Worm (Caenorhabditis elegans): ENCODE results near the gene srxa-11.

Gene srxa-11

DNA sequence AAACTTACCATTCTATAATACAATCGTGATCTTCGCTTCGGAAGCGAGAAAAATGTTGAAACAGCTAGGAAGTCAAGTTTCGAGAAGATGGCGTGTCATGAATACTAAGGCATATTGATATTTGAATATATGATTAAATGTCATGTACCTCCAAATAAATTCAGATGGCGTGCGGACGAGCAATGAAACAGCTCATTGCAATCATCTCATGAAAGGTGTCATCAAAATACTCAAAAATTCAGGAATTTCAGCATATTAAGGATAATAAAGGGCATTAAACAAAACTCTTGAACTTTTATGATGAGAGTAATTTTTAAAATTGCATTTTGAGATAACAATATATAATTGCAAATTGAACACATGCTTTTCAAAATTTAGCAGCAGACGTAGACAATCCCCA lies 8.6 kb upstream of the srxa-11 start, which contains the start of gene gcy-32:
gcy-32 (minus strand) TSS at position 101 of the 400 bp plus-strand sequence.
- TF ChIP-seq ztf-1 (GFP tag; conservative IDR thresholded peaks at IDR 0.05) (no peak), elt-1 (tag; optimal IDR thresholded peaks at IDR 0.05) (no peak), ZK546.5 (tag; optimal IDR thresholded peaks at IDR 0.05) (no peak), C34F6.9 (tag; optimal IDR thresholded peaks at IDR 0.05) (no peak), sma-3 (GFP tag; optimal IDR thresholded peaks at IDR 0.05) (no peak), aly-2 (tag; optimal IDR thresholded peaks at IDR 0.05) (no peak), nhr-21 (tag; optimal IDR thresholded peaks at IDR 0.05) (no peak), sma-9 (GFP tag; optimal IDR thresholded peaks at IDR 0.05) (no peak), sma-9 (tag; optimal IDR thresholded peaks at IDR 0.05) (no peak), ceh-82 (tag; optimal IDR thresholded peaks at IDR 0.05) (no peak), peb-1 (tag; optimal IDR thresholded peaks at IDR 0.05) (no peak), egl-27 (tag; optimal IDR thresholded peaks at IDR 0.05) (no peak), nhr-11 (tag; optimal IDR thresholded peaks at IDR 0.05) (no peak)

DNA sequence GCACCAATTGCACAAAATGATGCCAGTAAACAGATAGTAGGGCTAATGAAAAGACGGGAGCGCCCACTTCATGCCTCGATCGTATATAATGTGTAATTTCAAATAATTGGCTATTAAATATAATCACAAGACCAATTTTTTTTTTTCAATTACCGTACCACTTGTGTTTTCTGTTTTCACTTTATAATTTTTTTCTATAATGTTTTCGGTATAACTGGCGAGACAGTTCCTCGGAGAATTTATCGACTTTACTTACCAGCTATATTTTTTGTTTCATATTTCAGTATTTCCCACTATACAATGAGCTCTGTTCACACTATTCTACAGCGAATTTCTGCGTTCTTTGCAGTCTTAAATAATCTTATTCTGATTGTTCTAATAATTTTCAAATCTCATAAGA lies 7.8 kb upstream of the srxa-11 start, which contains the start of gene str-252:
str-252 (plus strand) TSS at position 301 of the 400 bp plus-strand sequence.
- TF ChIP-seq dmd-4 (tag; optimal IDR thresholded peaks at IDR 0.05) = no peak
- no peak for TF ChIP-seq Y55F3AM.14 (GFP tag; optimal IDR thresholded peaks at IDR 0.05)
- TF ChIP-seq nhr-23 (tag; optimal IDR thresholded peaks at IDR 0.05) = no peak
- TF ChIP-seq sem-4 (tag; optimal IDR thresholded peaks at IDR 0.05) = no peak
- TF ChIP-seq sma-3 (GFP tag; optimal IDR thresholded peaks at IDR 0.05) = no peak
- no peak for TF ChIP-seq gmeb-1 (tag; optimal IDR thresholded peaks at IDR 0.05)
- TF ChIP-seq ztf-1 (GFP tag; conservative IDR thresholded peaks at IDR 0.05) = no peak
- no peak for TF ChIP-seq nhr-25 (tag; optimal IDR thresholded peaks at IDR 0.05)
- no peak for TF ChIP-seq elt-1 (tag; optimal IDR thresholded peaks at IDR 0.05)
- no peak for TF ChIP-seq ceh-16 (tag; optimal IDR thresholded peaks at IDR 0.05)
- no peak for TF ChIP-seq mbf-1 (tag; optimal IDR thresholded peaks at IDR 0.05)
- no peak for TF ChIP-seq peb-1 (tag; optimal IDR thresholded peaks at IDR 0.05)
- TF ChIP-seq ztf-4 (tag; optimal IDR thresholded peaks at IDR 0.05) = no peak
- no peak for TF ChIP-seq sma-9 (GFP tag; optimal IDR thresholded peaks at IDR 0.05)
- no peak for TF ChIP-seq sma-9 (tag; optimal IDR thresholded peaks at IDR 0.05)
- TF ChIP-seq unc-62 (GFP tag; optimal IDR thresholded peaks at IDR 0.05) = no peak
- TF ChIP-seq nhr-11 (tag; optimal IDR thresholded peaks at IDR 0.05) = no peak
- TF ChIP-seq lsy-2 (tag; optimal IDR thresholded peaks at IDR 0.05) = no peak
- no peak for TF ChIP-seq fos-1 (tag; optimal IDR thresholded peaks at IDR 0.05)
- TF ChIP-seq unc-55 (GFP tag; optimal IDR thresholded peaks at IDR 0.05) = no peak
- TF ChIP-seq snpc-4 (tag; optimal IDR thresholded peaks at IDR 0.05) = no peak

DNA sequence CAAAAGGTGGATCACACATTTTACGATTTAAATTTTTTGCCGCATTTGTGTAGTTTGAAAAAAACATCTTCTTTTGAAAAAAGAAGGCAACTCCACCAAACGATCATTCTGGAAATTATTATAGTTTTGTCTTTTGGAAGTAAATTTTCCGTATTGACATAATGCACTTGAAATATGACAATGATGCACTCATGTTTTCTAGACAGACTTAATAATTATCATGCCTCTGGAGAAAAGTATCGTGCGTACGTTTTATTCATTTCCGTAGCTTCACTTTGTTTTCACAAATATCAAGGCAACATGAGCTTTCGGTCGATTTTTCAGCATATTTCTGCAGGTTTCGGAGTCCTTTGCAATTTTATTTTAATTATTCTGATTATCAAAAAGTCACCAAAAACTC lies 5.6 kb upstream of the srxa-11 start, which contains the start of gene str-250:
str-250 (plus strand) TSS at position 301 of the 400 bp plus-strand sequence.
- TF ChIP-seq nhr-21 (tag; optimal IDR thresholded peaks at IDR 0.05) (no peak), nhr-11 (tag; optimal IDR thresholded peaks at IDR 0.05) (no peak), nhr-25 (tag; optimal IDR thresholded peaks at IDR 0.05) (no peak)

DNA sequence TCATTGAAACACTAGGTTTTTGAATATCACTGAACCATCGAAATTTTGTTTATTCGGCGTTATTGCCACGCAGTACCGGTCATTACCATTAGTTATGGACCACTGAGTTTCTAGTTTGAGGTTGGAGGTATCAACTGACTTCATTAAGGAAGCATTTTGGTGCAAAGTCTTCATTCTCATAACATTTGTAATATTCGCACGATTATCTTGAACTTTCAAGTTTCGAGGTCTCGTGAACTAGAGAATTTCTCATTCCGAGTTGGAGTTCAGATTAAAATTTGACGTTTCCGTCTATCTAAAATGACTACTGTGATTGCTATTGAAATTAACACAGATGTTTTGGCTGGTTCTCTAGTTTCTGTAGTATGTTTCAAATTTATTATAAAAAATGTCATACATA lies 3.2 kb upstream of the srxa-11 start, which contains the start of gene srx-42:
srx-42 (plus strand) TSS at position 301 of the 400 bp plus-strand sequence.
- TF ChIP-seq C34F6.9 (tag; optimal IDR thresholded peaks at IDR 0.05) (no peak), nhr-12 (tag; optimal IDR thresholded peaks at IDR 0.05) (no peak), ama-1 (optimal IDR thresholded peaks at IDR 0.05) (no peak), blmp-1 (tag; optimal IDR thresholded peaks at IDR 0.05; ENCODE audit: insufficient read depth) (no peak), lin-13 (GFP tag; optimal IDR thresholded peaks at IDR 0.05) (no peak), peb-1 (tag; optimal IDR thresholded peaks at IDR 0.05) (no peak), nhr-77 (tag; optimal IDR thresholded peaks at IDR 0.05) (no peak), lin-11 (tag; optimal IDR thresholded peaks at IDR 0.05) (no peak), nhr-11 (tag; optimal IDR thresholded peaks at IDR 0.05) (no peak), elt-1 (tag; optimal IDR thresholded peaks at IDR 0.05) (no peak), skn-1 (tag; optimal IDR thresholded peaks at IDR 0.05) (no peak), ZK546.5 (tag; optimal IDR thresholded peaks at IDR 0.05) (no peak), lin-39 (tag; optimal IDR thresholded peaks at IDR 0.05) (no peak), sma-9 (GFP tag; optimal IDR thresholded peaks at IDR 0.05) (no peak), sma-9 (tag; optimal IDR thresholded peaks at IDR 0.05) (no peak), snpc-4 (tag; optimal IDR thresholded peaks at IDR 0.05) (no peak), crh-2 (tag; optimal IDR thresholded peaks at IDR 0.05) (no peak), nhr-25 (tag; optimal IDR thresholded peaks at IDR 0.05) (no peak), sma-3 (GFP tag; optimal IDR thresholded peaks at IDR 0.05) (no peak), ztf-4 (tag; optimal IDR thresholded peaks at IDR 0.05) (no peak), ceh-82 (tag; optimal IDR thresholded peaks at IDR 0.05) (no peak)

Measured in whole organism, L2 larva.